Worm (Caenorhabditis elegans) whole organism, mixed stage, embryonic: ENCODE data around the gene clec-149.

Experiments
- bed-3 ChIP-seq: fragments of 200-800 bp; sonication (Bioruptor generic); optimal IDR thresholded peaks from 3 replicates; lab custom pipeline; 2018; ENCODE audit warnings: mild to moderate bottlenecking, missing genetic modification characterization, moderate library complexity, missing compliant biosample characterization
- blmp-1 ChIP-seq: fragments of 150-350 bp; optimal IDR thresholded peaks from 2 replicates; lab custom pipeline; 2014; ENCODE audit warnings: missing biosample characterization, missing genetic modification characterization
- ceh-39 ChIP-seq: fragments of 150-350 bp; optimal IDR thresholded peaks from 2 replicates; lab custom pipeline; 2014; ENCODE audit warnings: missing biosample characterization, missing genetic modification characterization
- ceh-43 ChIP-seq: fragments of 200-800 bp; sonication (Bioruptor generic); optimal IDR thresholded peaks from 2 replicates; lab custom pipeline; 2018; ENCODE audit warnings: mild to moderate bottlenecking, missing genetic modification characterization, moderate library complexity, missing compliant biosample characterization
- ceh-83 ChIP-seq: fragments of 200-800 bp; sonication (Bioruptor generic); optimal IDR thresholded peaks from 2 replicates; lab custom pipeline; 2018; ENCODE audit warnings: mild to moderate bottlenecking, missing genetic modification characterization, missing compliant biosample characterization
- ces-1 ChIP-seq: fragments of 150-350 bp; optimal IDR thresholded peaks from 2 replicates; lab custom pipeline; 2014; ENCODE audit warnings: missing biosample characterization, missing genetic modification reagents, missing genetic modification characterization
- cnd-1 ChIP-seq: fragments of 200-800 bp; sonication (Bioruptor generic); optimal IDR thresholded peaks from 2 replicates; lab custom pipeline; 2018; ENCODE audit warnings: mild to moderate bottlenecking, missing genetic modification characterization, missing compliant biosample characterization
- drap-1 ChIP-seq: fragments of 200-800 bp; sonication (Bioruptor generic); optimal IDR thresholded peaks from 3 replicates; lab custom pipeline; 2018; ENCODE audit warnings: mild to moderate bottlenecking, missing genetic modification characterization, missing compliant biosample characterization
- elt-3 ChIP-seq: fragments of 150-350 bp; optimal IDR thresholded peaks from 2 replicates; lab custom pipeline; 2014; ENCODE audit warnings: missing biosample characterization, missing genetic modification characterization
- ham-2 ChIP-seq: fragments of 200-800 bp; sonication (Bioruptor generic); optimal IDR thresholded peaks from 2 replicates; lab custom pipeline; 2018; ENCODE audit warnings: mild to moderate bottlenecking, missing genetic modification characterization, missing compliant biosample characterization
- hlh-1 ChIP-seq: fragments of 150-350 bp; optimal IDR thresholded peaks from 2 replicates; lab custom pipeline; 2014; ENCODE audit warnings: missing biosample characterization, missing genetic modification reagents, missing genetic modification characterization
- lin-13 ChIP-seq: fragments of 150-350 bp; optimal IDR thresholded peaks from 2 replicates; lab custom pipeline; 2014; ENCODE audit warnings: missing biosample characterization, missing genetic modification characterization
- lin-32 ChIP-seq: fragments of 200-800 bp; sonication (Bioruptor generic); optimal IDR thresholded peaks from 2 replicates; lab custom pipeline; 2018; ENCODE audit warnings: mild to moderate bottlenecking, missing genetic modification characterization, missing compliant biosample characterization
- lsy-2 ChIP-seq: fragments of 150-350 bp; optimal IDR thresholded peaks from 2 replicates; lab custom pipeline; 2014; ENCODE audit warnings: missing biosample characterization, missing genetic modification characterization
- mep-1 ChIP-seq: fragments of 150-350 bp; optimal IDR thresholded peaks from 2 replicates; lab custom pipeline; 2017; ENCODE audit warnings: missing biosample characterization, missing genetic modification reagents, missing genetic modification characterization, inconsistent platforms
- nhr-12 ChIP-seq: fragments of 150-350 bp; optimal IDR thresholded peaks from 2 replicates; lab custom pipeline; 2014; ENCODE audit warnings: missing biosample characterization, missing genetic modification characterization
- nhr-2 ChIP-seq: fragments of 150-350 bp; optimal IDR thresholded peaks from 2 replicates; lab custom pipeline; 2014; ENCODE audit warnings: missing biosample characterization, missing genetic modification characterization
- nhr-237 ChIP-seq: fragments of 150-350 bp; optimal IDR thresholded peaks from 2 replicates; lab custom pipeline; 2014; ENCODE audit warnings: missing biosample characterization, missing genetic modification characterization
- nhr-28 ChIP-seq: fragments of 150-350 bp; optimal IDR thresholded peaks from 2 replicates; lab custom pipeline; 2014; ENCODE audit warnings: missing biosample characterization, missing genetic modification characterization
- nhr-76 ChIP-seq: sonication (generic microtip); optimal IDR thresholded peaks from 2 replicates; lab custom pipeline; 2017; ENCODE audit warnings: missing biosample characterization, missing genetic modification characterization
- pha-4 ChIP-seq: fragments of 150-350 bp; optimal IDR thresholded peaks from 2 replicates; lab custom pipeline; 2018; ENCODE audit warnings: missing biosample characterization, missing genetic modification reagents, missing genetic modification characterization
- sem-2 ChIP-seq: fragments of 200-800 bp; sonication (Bioruptor generic); optimal IDR thresholded peaks from 2 replicates; lab custom pipeline; 2018; ENCODE audit warnings: mild to moderate bottlenecking, missing genetic modification characterization, missing compliant biosample characterization
- snpc-4 ChIP-seq: fragments of 150-350 bp; optimal IDR thresholded peaks from 2 replicates; lab custom pipeline; 2014; ENCODE audit warnings: missing biosample characterization, missing genetic modification characterization
- tbx-8 ChIP-seq: fragments of 200-800 bp; sonication (Bioruptor generic); optimal IDR thresholded peaks from 2 replicates; lab custom pipeline; 2018; ENCODE audit warnings: mild to moderate bottlenecking, missing genetic modification characterization, moderate library complexity, missing compliant biosample characterization
- zip-8 ChIP-seq: fragments of 150-350 bp; optimal IDR thresholded peaks from 2 replicates; lab custom pipeline; 2014; ENCODE audit warnings: missing biosample characterization, missing genetic modification characterization
- ztf-11 ChIP-seq: fragments of 150-350 bp; optimal IDR thresholded peaks from 2 replicates; lab custom pipeline; 2014; ENCODE audit warnings: missing biosample characterization, missing genetic modification characterization

The clec-149 gene

ce11 chrIII:852296-852695, 29.3 kb downstream of the clec-149 start, which contains the start of gene moma-1:
Gene moma-1 (minus strand): TSS chrIII:852396.
- TF ChIP-seq nhr-12 (tag; lab: Kevin White, UChicago) (no peak), snpc-4 (tag; lab: Kevin White, UChicago) (no peak), blmp-1 (tag; lab: Kevin White, UChicago) (no peak), tbx-8 (no peak)

- TF ChIP-seq nhr-2 (tag; lab: Kevin White, UChicago): no peak
- no peak for TF ChIP-seq lsy-2 (tag; lab: Kevin White, UChicago)
- TF ChIP-seq ceh-39 (tag; lab: Kevin White, UChicago): no peak
- no peak for TF ChIP-seq hlh-1 (tag; lab: Kevin White, UChicago)
- no peak for TF ChIP-seq lin-32 (GFP tag; lab: Kevin White, UChicago)
- TF ChIP-seq ceh-43: no peak
- no peak for TF ChIP-seq ceh-83 (GFP tag; lab: Kevin White, UChicago)
- no peak for TF ChIP-seq sem-2 (GFP tag; lab: Kevin White, UChicago)
- TF ChIP-seq ham-2 (GFP tag; lab: Kevin White, UChicago): no peak
- no peak for TF ChIP-seq bed-3 (GFP tag; lab: Kevin White, UChicago)
These were observed 30.4 kb downstream of the clec-149 start for ce11 chrIII:853414-853813.

ce11 chrIII:853859-854359, 30.9 kb downstream of the clec-149 start, which contains the start of the genes rnp-5 and tag-51:
Gene rnp-5 (minus strand): TSS chrIII:853909.
Gene tag-51 (plus strand): TSS chrIII:854221.
- TF ChIP-seq ztf-11 (tag; lab: Kevin White, UChicago) (no peak), ceh-39 (tag; lab: Kevin White, UChicago) (peak; percentile 10), tbx-8 (no peak)

- TF ChIP-seq nhr-76 (no peak), ceh-43 (no peak)
These were observed 33.2 kb downstream of the clec-149 start, which contains the start of gene K02F3.12 for ce11 chrIII:856260-856659. Gene K02F3.12 (plus strand): TSS chrIII:856560.

ce11 chrIII:856908-857307, 33.9 kb downstream of the clec-149 start:
- no peak for TF ChIP-seq lin-13
- TF ChIP-seq zip-8 (tag; lab: Kevin White, UChicago): no peak
- no peak for TF ChIP-seq ham-2 (GFP tag; lab: Kevin White, UChicago)

- TF ChIP-seq pha-4 (tag; lab: Kevin White, UChicago) (no peak), nhr-28 (tag; lab: Kevin White, UChicago) (no peak), hlh-1 (tag; lab: Kevin White, UChicago) (no peak), lin-32 (GFP tag; lab: Kevin White, UChicago) (no peak), mep-1 (tag; lab: Kevin White, UChicago) (no peak), nhr-12 (tag; lab: Kevin White, UChicago) (no peak), elt-3 (tag; lab: Kevin White, UChicago) (no peak), sem-2 (GFP tag; lab: Kevin White, UChicago) (no peak), drap-1 (GFP tag; lab: Kevin White, UChicago) (no peak), bed-3 (GFP tag; lab: Kevin White, UChicago) (no peak), ham-2 (GFP tag; lab: Kevin White, UChicago) (no peak), nhr-76 (no peak), nhr-237 (tag; lab: Kevin White, UChicago) (no peak), lsy-2 (tag; lab: Kevin White, UChicago) (no peak), tbx-8 (no peak)
These were observed 36.9 kb downstream of the clec-149 start, which contains the start of gene exos-4.2 for ce11 chrIII:859898-860297. Gene exos-4.2 (plus strand): TSS chrIII:860198.

ce11 chrIII:861819-862356, 38.9 kb downstream of the clec-149 start, which contains the start of gene arx-4:
Gene arx-4 (plus strand): TSS chrIII:862306.
- TF ChIP-seq cnd-1 (tag; lab: Kevin White, UChicago): no peak
- TF ChIP-seq ces-1 (GFP tag; lab: Kevin White, UChicago): peak; percentile 93
- no peak for TF ChIP-seq ceh-83 (GFP tag; lab: Kevin White, UChicago)
